Fruit fly (Drosophila melanogaster) whole organism, wandering third instar larva: Measurements from ENCODE around the gene Mdh1.

Experiments
- Dif ChIP-seq: fragments of 200-275, 200-300 bp; sonication (Bioruptor generic); optimal IDR thresholded peaks from 2 replicates; lab custom pipeline; 2018; ENCODE audit warnings: missing biosample characterization, missing genetic modification characterization; ENCODE audit not compliant: partially characterized antibody
- br ChIP-seq: fragments of 200-800 bp; sonication (Bioruptor generic); optimal IDR thresholded peaks from 2 replicates; lab custom pipeline; 2016; ENCODE audit warnings: missing biosample characterization, missing genetic modification characterization

DNA sequence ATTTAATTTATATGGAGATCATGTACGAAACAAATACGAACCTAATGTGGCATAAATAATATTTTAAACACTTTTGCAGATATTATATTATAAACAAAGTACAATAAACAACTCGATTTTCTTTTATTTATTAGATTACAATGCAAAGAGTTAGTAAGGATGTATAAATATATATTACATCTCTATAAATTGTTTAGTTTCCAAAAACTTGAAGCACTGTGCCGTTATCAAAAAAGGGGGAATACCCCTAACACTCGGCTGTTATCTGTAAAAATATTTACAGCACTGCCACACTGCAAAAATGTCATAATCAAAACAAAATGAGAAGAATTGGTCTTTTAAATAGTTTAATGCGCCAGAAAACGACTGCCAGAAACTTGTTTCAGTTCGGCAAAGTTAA is 32.4 kb upstream of the Mdh1 start, which contains the start of gene CG5188:
- no peak for TF ChIP-seq br (GFP tag; lab: Kevin White, UChicago)
- TF ChIP-seq Dif (GFP tag; lab: Kevin White, UChicago), result no peak
